Worm (Caenorhabditis elegans) whole organism, late embryonic: Measurements from ENCODE around the gene F25B3.2.

Experiments used
- ceh-14 ChIP-seq: sonication (generic microtip); optimal IDR thresholded peaks from 2 replicates; lab custom pipeline; 2016; ENCODE audit warnings: missing genotype, missing genetic modification characterization, missing compliant biosample characterization
- nhr-11 ChIP-seq: fragments of 150-350 bp; optimal IDR thresholded peaks from 2 replicates; lab custom pipeline; 2014; ENCODE audit warnings: missing biosample characterization, missing genetic modification characterization
- unc-55 ChIP-seq: sonication (generic microtip); optimal IDR thresholded peaks from 2 replicates; lab custom pipeline; 2017; ENCODE audit warnings: missing biosample characterization, missing genetic modification reagents, missing genetic modification characterization

- TF ChIP-seq nhr-11: no peak
- TF ChIP-seq ceh-14 (tag; lab: Kevin White, UChicago): no peak
- TF ChIP-seq unc-55: no peak
Observed at ce11 chrV:9609217-9609616, 32.1 kb downstream of the F25B3.2 start.
